Worm (Caenorhabditis elegans): ENCODE measurements around the gene dnj-8.

- TF ChIP-seq ama-1 (optimal IDR thresholded peaks at IDR 0.05) (no peak), hnd-1 (tag; optimal IDR thresholded peaks at IDR 0.05) (no peak), ceh-13 (GFP tag; optimal IDR thresholded peaks at IDR 0.05) (no peak), scrt-1 (GFP tag; IDR thresholded peaks at IDR 0.05) (no peak), hmbx-1 (tag; optimal IDR thresholded peaks at IDR 0.05) (no peak), tbx-11 (GFP tag; IDR thresholded peaks at IDR 0.05) (no peak), aly-1 (tag; optimal IDR thresholded peaks at IDR 0.05) (no peak), ceh-36 (tag; optimal IDR thresholded peaks at IDR 0.05) (no peak), hmg-4 (GFP tag; optimal IDR thresholded peaks at IDR 0.05) (no peak)
Measured at ce11 chrII:6562203-6562867, 35.5 kb downstream of the dnj-8 start.
